Worm (Caenorhabditis elegans) whole organism, young adult: ENCODE results near the gene F36H12.5.

ENCODE experiments used
- F49E8.2 ChIP-seq: sonication (generic microtip); optimal IDR thresholded peaks from 3 replicates; lab custom pipeline; 2017; ENCODE audit warnings: missing genetic modification characterization, mild to moderate bottlenecking, missing compliant biosample characterization, antibody characterized with exemption, moderate library complexity; ENCODE audit not compliant: insufficient read depth
- F57C9.4 ChIP-seq: sonication (generic microtip); optimal IDR thresholded peaks from 2 replicates; lab custom pipeline; 2017; ENCODE audit warnings: mild to moderate bottlenecking, missing genetic modification characterization, missing compliant biosample characterization
- K11D2.4 ChIP-seq: fragments of 200-800 bp; sonication (Bioruptor generic); IDR thresholded peaks from 2 replicates; pipeline ENCODE4 v1.3.6; 2022; ENCODE audit warnings: missing genetic modification reagents, missing genetic modification characterization, missing compliant biosample characterization
- T07F8.4 ChIP-seq: sonication (generic microtip); optimal IDR thresholded peaks from 2 replicates; lab custom pipeline; 2016; ENCODE audit warnings: mild to moderate bottlenecking, missing genetic modification characterization, moderate library complexity, missing compliant biosample characterization
- ama-1 ChIP-seq, 3 experiments: fragments of 150-350 bp in 1 of 3; sonication (generic microtip) in 2 of 3; optimal IDR thresholded peaks; 2 replicates each; lab custom pipeline; 2014 to 2018; ENCODE audit warnings: missing biosample characterization in 2 of 3, missing genetic modification characterization in 2 of 3, missing genetic modification reagents in 2 of 3
- aptf-3 ChIP-seq: fragments of 200-800 bp; sonication (Bioruptor generic); IDR thresholded peaks from 2 replicates; pipeline ENCODE4 v1.3.6; 2022; ENCODE audit warnings: missing genetic modification characterization, missing compliant biosample characterization
- attf-3 ChIP-seq: fragments of 200-800 bp; sonication (Bioruptor generic); conservative IDR thresholded peaks from 2 replicates; pipeline ENCODE4 v1.3.6; 2022; ENCODE audit warnings: missing genetic modification reagents, missing genetic modification characterization, missing compliant biosample characterization
- attf-5 ChIP-seq: fragments of 200-800 bp; sonication (Bioruptor generic); optimal IDR thresholded peaks from 2 replicates; lab custom pipeline; 2018; ENCODE audit warnings: mild to moderate bottlenecking, missing genetic modification characterization, missing compliant biosample characterization
- attf-6 ChIP-seq: fragments of 200-800 bp; sonication (Bioruptor generic); IDR thresholded peaks from 2 replicates; pipeline ENCODE4 v1.3.6; 2022; ENCODE audit warnings: missing genetic modification reagents, missing genetic modification characterization, missing compliant biosample characterization
- ceh-100 ChIP-seq: fragments of 200-800 bp; sonication (Bioruptor generic); IDR thresholded peaks from 2 replicates; pipeline ENCODE4 v1.3.6; 2022; ENCODE audit warnings: missing genetic modification reagents, missing genetic modification characterization, missing compliant biosample characterization
- ceh-27 ChIP-seq: fragments of 200-800 bp; sonication (Bioruptor generic); optimal IDR thresholded peaks from 2 replicates; lab custom pipeline; 2018; ENCODE audit warnings: mild to moderate bottlenecking, missing genetic modification characterization, moderate library complexity, missing compliant biosample characterization
- dox-1 ChIP-seq: fragments of 200-800 bp; sonication (Bioruptor generic); IDR thresholded peaks from 2 replicates; pipeline ENCODE4 v1.3.6; 2022; ENCODE audit warnings: missing genetic modification reagents, missing genetic modification characterization, missing compliant biosample characterization
- efl-1 ChIP-seq: fragments of 150-350 bp; optimal IDR thresholded peaks from 2 replicates; lab custom pipeline; 2014; ENCODE audit warnings: missing biosample characterization, missing genetic modification reagents, missing genetic modification characterization
- ekl-4 ChIP-seq: fragments of 200-800 bp; sonication (Bioruptor generic); IDR thresholded peaks from 2 replicates; pipeline ENCODE4 v1.3.6; 2022; ENCODE audit warnings: missing genetic modification reagents, missing genetic modification characterization, missing compliant biosample characterization
- ets-4 ChIP-seq: fragments of 200-800 bp; sonication (Bioruptor generic); optimal IDR thresholded peaks from 2 replicates; lab custom pipeline; 2018; ENCODE audit warnings: mild to moderate bottlenecking, missing genetic modification characterization, missing compliant biosample characterization
- fkh-3 ChIP-seq: sonication (generic microtip); optimal IDR thresholded peaks from 2 replicates; lab custom pipeline; 2016; ENCODE audit warnings: mild to moderate bottlenecking, missing genetic modification characterization, missing compliant biosample characterization
- him-1 ChIP-seq: sonication (generic microtip); optimal IDR thresholded peaks from 2 replicates; lab custom pipeline; 2016; ENCODE audit warnings: missing genotype, missing genetic modification reagents, missing genetic modification characterization, missing compliant biosample characterization
- hlh-26 ChIP-seq: fragments of 200-800 bp; sonication (Bioruptor generic); conservative IDR thresholded peaks from 2 replicates; pipeline ENCODE4 v1.3.6; 2022; ENCODE audit warnings: missing genetic modification reagents, missing genetic modification characterization, missing compliant biosample characterization
- lin-40 ChIP-seq: sonication (generic microtip); optimal IDR thresholded peaks from 2 replicates; lab custom pipeline; 2016; ENCODE audit warnings: missing genetic modification characterization, mild to moderate bottlenecking, missing compliant biosample characterization, missing genotype, missing genetic modification reagents
- lin-54 ChIP-seq: fragments of 200-800 bp; sonication (Bioruptor generic); optimal IDR thresholded peaks from 2 replicates; lab custom pipeline; 2018; ENCODE audit warnings: mild to moderate bottlenecking, missing genetic modification characterization, missing compliant biosample characterization
- lsl-1 ChIP-seq: fragments of 200-800 bp; sonication (Bioruptor generic); optimal IDR thresholded peaks from 2 replicates; lab custom pipeline; 2018; ENCODE audit warnings: mild to moderate bottlenecking, missing genetic modification characterization, moderate library complexity, missing compliant biosample characterization
- madf-10 ChIP-seq: sonication (generic microtip); optimal IDR thresholded peaks from 2 replicates; lab custom pipeline; 2016; ENCODE audit warnings: mild to moderate bottlenecking, missing genetic modification characterization, missing compliant biosample characterization
- madf-6 ChIP-seq: fragments of 200-800 bp; sonication (Bioruptor generic); IDR thresholded peaks from 2 replicates; pipeline ENCODE4 v1.3.6; 2022; ENCODE audit warnings: missing genetic modification reagents, missing genetic modification characterization, missing compliant biosample characterization
- mel-28 ChIP-seq: sonication (generic microtip); optimal IDR thresholded peaks from 2 replicates; lab custom pipeline; 2016; ENCODE audit warnings: borderline replicate concordance, mild to moderate bottlenecking, missing genetic modification characterization, missing compliant biosample characterization
- pbrm-1 ChIP-seq: fragments of 200-800 bp; sonication (Bioruptor generic); IDR thresholded peaks from 2 replicates; pipeline ENCODE4 v1.3.6; 2022; ENCODE audit warnings: missing genetic modification reagents, missing genetic modification characterization, missing compliant biosample characterization
- rcor-1 ChIP-seq: fragments of 200-800 bp; sonication (Bioruptor generic); IDR thresholded peaks from 2 replicates; pipeline ENCODE4 v1.3.6; 2022; ENCODE audit warnings: missing genetic modification reagents, missing genetic modification characterization, missing compliant biosample characterization
- rec-8 ChIP-seq, 2 experiments: sonication (generic microtip); optimal IDR thresholded peaks; 2 replicates each; lab custom pipeline; 2016; ENCODE audit warnings: mild to moderate bottlenecking in 2 of 2, missing genetic modification characterization in 2 of 2, missing genetic modification reagents in 2 of 2, missing genotype in 2 of 2, missing biosample characterization in 1 of 2, missing compliant biosample characterization in 1 of 2, moderate library complexity in 1 of 2
- repo-1 ChIP-seq: sonication (generic microtip); optimal IDR thresholded peaks from 2 replicates; lab custom pipeline; 2017; ENCODE audit warnings: mild to moderate bottlenecking, missing genetic modification characterization, missing compliant biosample characterization
- snpc-1.3 ChIP-seq: sonication (generic microtip); optimal IDR thresholded peaks from 2 replicates; lab custom pipeline; 2017; ENCODE audit warnings: missing genetic modification characterization, mild to moderate bottlenecking, missing compliant biosample characterization, antibody characterized with exemption, moderate library complexity, missing genotype, missing genetic modification reagents; ENCODE audit not compliant: insufficient read depth
- somi-1 ChIP-seq: fragments of 200-800 bp; sonication (Bioruptor generic); optimal IDR thresholded peaks from 2 replicates; lab custom pipeline; 2018; ENCODE audit warnings: mild to moderate bottlenecking, missing genetic modification characterization, missing compliant biosample characterization
- sptf-2 ChIP-seq: fragments of 200-800 bp; sonication (Bioruptor generic); optimal IDR thresholded peaks from 2 replicates; lab custom pipeline; 2018; ENCODE audit warnings: mild to moderate bottlenecking, missing genetic modification characterization, missing compliant biosample characterization
- tbp1 ChIP-seq: fragments of 200-800 bp; sonication (Bioruptor generic); optimal IDR thresholded peaks from 2 replicates; lab custom pipeline; 2018; ENCODE audit warnings: mild to moderate bottlenecking, missing genetic modification characterization, missing compliant biosample characterization
- zim-3 ChIP-seq: sonication (generic microtip); optimal IDR thresholded peaks from 2 replicates; lab custom pipeline; 2017; ENCODE audit warnings: mild to moderate bottlenecking, missing genetic modification characterization, moderate library complexity, missing compliant biosample characterization
- ztf-18 ChIP-seq: sonication (generic microtip); optimal IDR thresholded peaks from 2 replicates; lab custom pipeline; 2016; ENCODE audit warnings: missing genotype, mild to moderate bottlenecking, missing genetic modification characterization, missing compliant biosample characterization
- ztf-26 ChIP-seq: sonication (generic microtip); optimal IDR thresholded peaks from 2 replicates; lab custom pipeline; 2017; ENCODE audit warnings: missing genetic modification characterization, missing compliant biosample characterization
- ztf-28 ChIP-seq: fragments of 200-800 bp; sonication (Bioruptor generic); IDR thresholded peaks from 2 replicates; pipeline ENCODE4 v1.3.6; 2022; ENCODE audit warnings: missing genetic modification reagents, missing genetic modification characterization, missing compliant biosample characterization

Gene F36H12.5

DNA sequence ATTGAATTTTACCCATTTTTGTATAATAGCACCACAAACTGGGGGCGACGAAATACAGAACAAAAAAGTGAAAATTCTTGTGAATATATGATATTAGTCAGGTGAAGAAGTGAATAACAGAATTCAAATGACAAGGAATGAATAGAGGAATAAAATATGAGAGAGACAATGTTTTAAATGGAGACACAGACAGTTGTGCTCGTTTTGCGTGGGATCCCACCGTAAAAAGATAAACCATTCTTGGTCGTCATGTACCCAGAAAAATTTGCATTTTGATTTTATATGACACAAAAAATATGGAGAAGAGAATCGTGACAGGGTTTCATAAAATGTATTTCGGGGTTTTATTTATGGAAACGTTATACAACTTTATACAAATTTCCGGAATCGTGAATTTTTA is 11.2 kb downstream of the F36H12.5 start, which contains the start of gene F36H12.17:
Gene F36H12.17, minus strand, starts transcription at position 101 of the 400 bp plus-strand sequence.
- TF ChIP-seq attf-6 (GFP tag; lab: Robert Waterston, UW) (no peak), F49E8.2 (no peak), somi-1 (GFP tag; lab: Kevin White, UChicago) (no peak), madf-10 (tag; lab: Kevin White, UChicago) (no peak), tbp1 (GFP tag; lab: Kevin White, UChicago) (no peak), attf-3 (GFP tag; lab: Robert Waterston, UW) (no peak), T07F8.4 (tag; lab: Kevin White, UChicago) (no peak), madf-6 (GFP tag; lab: Robert Waterston, UW) (no peak), lin-54 (GFP tag; lab: Kevin White, UChicago) (no peak), zim-3 (tag; lab: Kevin White, UChicago) (no peak)

DNA sequence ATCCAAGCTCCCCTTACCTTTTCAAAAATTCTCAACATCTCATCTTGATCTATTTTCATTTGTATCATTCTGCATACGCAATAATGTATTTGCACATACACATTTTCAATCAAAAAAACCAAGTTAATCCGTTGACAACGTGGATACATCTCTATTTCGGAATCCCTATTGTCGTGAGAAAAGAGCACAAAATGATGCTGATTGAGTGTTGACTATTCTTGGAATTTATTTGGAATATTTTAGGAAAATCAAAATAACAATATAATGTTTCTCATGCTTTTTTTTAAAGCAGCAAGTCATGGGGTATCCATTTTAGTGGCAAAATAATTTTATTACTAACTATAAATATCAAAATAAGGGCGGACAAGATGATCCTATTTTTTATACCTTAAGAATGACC is 14.9 kb downstream of the F36H12.5 start:
- no peak for TF ChIP-seq mel-28 (tag; lab: Kevin White, UChicago)
- no peak for TF ChIP-seq ztf-26 (tag; lab: Kevin White, UChicago)
- TF ChIP-seq snpc-1.3 (tag; lab: Kevin White, UChicago): no peak
- TF ChIP-seq ztf-18 (tag; lab: Kevin White, UChicago): no peak
- TF ChIP-seq him-1 (tag; lab: Kevin White, UChicago): no peak
- no peak for TF ChIP-seq sptf-2 (GFP tag; lab: Kevin White, UChicago)
- TF ChIP-seq rec-8 (tag; optimal IDR thresholded peaks at IDR 0.05; lab: Kevin White, UChicago): no peak
- TF ChIP-seq ekl-4: no peak
- TF ChIP-seq dox-1: no peak
- no peak for TF ChIP-seq ceh-100
- TF ChIP-seq hlh-26: no peak
- no peak for TF ChIP-seq F57C9.4
- TF ChIP-seq pbrm-1 (GFP tag; lab: Robert Waterston, UW): no peak
- no peak for TF ChIP-seq rcor-1 (GFP tag; lab: Robert Waterston, UW)
- TF ChIP-seq attf-5: no peak

DNA sequence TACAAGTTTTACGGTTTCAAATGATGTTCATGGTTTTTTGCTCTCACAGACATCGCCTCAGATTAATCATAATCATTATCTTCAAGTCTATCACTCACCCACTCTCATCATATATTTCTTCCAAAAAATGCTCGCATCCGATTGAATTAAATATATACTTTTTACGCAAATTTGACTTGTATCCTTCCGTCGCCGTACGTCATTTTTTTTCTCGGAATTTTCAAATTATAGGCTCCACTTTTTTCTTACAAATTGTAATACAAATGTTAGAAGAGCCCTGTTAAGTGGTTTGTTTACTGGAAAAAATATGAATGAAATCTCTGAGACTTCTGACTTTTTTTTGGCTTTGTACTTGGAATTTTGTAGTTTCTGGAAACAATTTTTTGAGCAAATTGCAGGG is 20.6 kb downstream of the F36H12.5 start:
- TF ChIP-seq sptf-2 (GFP tag; lab: Kevin White, UChicago): no peak
- TF ChIP-seq lin-54 (GFP tag; lab: Kevin White, UChicago): no peak
- no peak for TF ChIP-seq lsl-1 (GFP tag; lab: Kevin White, UChicago)
- no peak for TF ChIP-seq repo-1 (tag; lab: Kevin White, UChicago)
- TF ChIP-seq ets-4: no peak
- TF ChIP-seq ceh-27 (GFP tag; lab: Kevin White, UChicago): no peak
- TF ChIP-seq efl-1 (GFP tag; lab: Kevin White, UChicago): no peak
- no peak for TF ChIP-seq ztf-28 (GFP tag; lab: Robert Waterston, UW)
- TF ChIP-seq ama-1 (optimal IDR thresholded peaks at IDR 0.05; lab: Kevin White, UChicago): no peak
- TF ChIP-seq ama-1 (GFP tag; optimal IDR thresholded peaks at IDR 0.05; lab: Kevin White, UChicago): no peak
- no peak for TF ChIP-seq rcor-1 (GFP tag; lab: Robert Waterston, UW)
- no peak for TF ChIP-seq lin-40
- no peak for TF ChIP-seq aptf-3
- no peak for TF ChIP-seq K11D2.4 (GFP tag; lab: Robert Waterston, UW)
- no peak for TF ChIP-seq fkh-3 (tag; lab: Kevin White, UChicago)
